Worm (Caenorhabditis elegans): ENCODE results near the gene Y9C2UA.1.

Gene Y9C2UA.1

ce11 chrII:9108443-9108842, 31.0 kb upstream of the Y9C2UA.1 start, which contains the start of gene dnj-23 (continued):
- TF ChIP-seq unc-62 (GFP tag; optimal IDR thresholded peaks at IDR 0.05) (no peak), sma-9 (GFP tag; optimal IDR thresholded peaks at IDR 0.05) (no peak), sma-9 (tag; optimal IDR thresholded peaks at IDR 0.05) (no peak), nhr-23 (tag; optimal IDR thresholded peaks at IDR 0.05) (no peak), lin-13 (GFP tag; optimal IDR thresholded peaks at IDR 0.05) (no peak), Y55F3AM.14 (GFP tag; optimal IDR thresholded peaks at IDR 0.05) (no peak), ZK546.5 (tag; optimal IDR thresholded peaks at IDR 0.05) (no peak), skn-1 (tag; optimal IDR thresholded peaks at IDR 0.05) (no peak), elt-1 (tag; optimal IDR thresholded peaks at IDR 0.05) (no peak), blmp-1 (tag; optimal IDR thresholded peaks at IDR 0.05; ENCODE audit: insufficient read depth) (no peak), nhr-12 (tag; optimal IDR thresholded peaks at IDR 0.05) (no peak), ama-1 (optimal IDR thresholded peaks at IDR 0.05) (no peak), mbf-1 (tag; optimal IDR thresholded peaks at IDR 0.05) (no peak), unc-55 (GFP tag; optimal IDR thresholded peaks at IDR 0.05) (peak; percentile 63), aly-2 (tag; optimal IDR thresholded peaks at IDR 0.05) (no peak)

DNA sequence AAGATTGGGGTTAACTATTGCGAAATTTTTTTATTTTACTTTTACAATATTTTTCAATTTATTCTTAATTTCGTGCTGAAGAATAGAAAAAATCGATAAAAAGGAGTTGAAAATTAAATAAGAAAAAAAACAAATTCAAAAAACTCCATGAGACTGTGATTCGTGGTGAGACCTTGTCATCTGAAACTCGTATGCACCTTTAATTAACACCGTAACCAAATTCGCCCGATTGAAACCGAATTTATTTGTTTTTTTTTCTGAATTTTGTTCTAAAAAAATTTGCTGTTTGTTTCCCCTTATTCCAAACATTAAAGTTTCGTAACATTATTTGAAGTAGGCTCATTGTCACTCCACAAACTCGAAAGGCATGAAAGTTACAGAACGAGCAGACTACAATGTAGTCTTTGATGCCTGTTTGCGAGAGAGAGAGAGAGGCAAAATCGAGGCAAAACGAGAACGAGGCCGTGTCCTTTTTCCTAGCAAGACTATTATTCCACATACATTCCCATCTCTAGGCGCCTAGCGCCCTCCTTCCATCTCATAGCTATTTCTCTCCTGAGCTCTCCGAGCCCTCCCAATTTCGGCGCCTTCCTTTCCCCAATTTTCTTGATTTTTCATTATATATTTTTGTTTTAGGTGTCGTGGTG, 30.4 kb upstream of the Y9C2UA.1 start, which contains the start of gene T24H10.4:
T24H10.4 (plus strand) TSS at position 630 of the 647 bp plus-strand sequence.
- TF ChIP-seq ztf-4 (tag; optimal IDR thresholded peaks at IDR 0.05) (no peak), mab-5 (tag; optimal IDR thresholded peaks at IDR 0.05) (no peak), zag-1 (tag; optimal IDR thresholded peaks at IDR 0.05) (no peak), ceh-82 (tag; optimal IDR thresholded peaks at IDR 0.05) (no peak), skn-1 (tag; optimal IDR thresholded peaks at IDR 0.05) (no peak), ZK546.5 (tag; optimal IDR thresholded peaks at IDR 0.05) (no peak), mdl-1 (tag; optimal IDR thresholded peaks at IDR 0.05) (no peak), unc-39 (tag; optimal IDR thresholded peaks at IDR 0.05) (no peak), nhr-77 (tag; optimal IDR thresholded peaks at IDR 0.05) (no peak), C34F6.9 (tag; optimal IDR thresholded peaks at IDR 0.05) (peak; percentile 37), R02D3.7 (tag; optimal IDR thresholded peaks at IDR 0.05) (no peak), dmd-4 (tag; optimal IDR thresholded peaks at IDR 0.05) (no peak), snpc-4 (tag; optimal IDR thresholded peaks at IDR 0.05) (no peak), egl-27 (tag; optimal IDR thresholded peaks at IDR 0.05) (no peak), ztf-1 (GFP tag; conservative IDR thresholded peaks at IDR 0.05) (no peak), mbf-1 (tag; optimal IDR thresholded peaks at IDR 0.05) (no peak), lin-39 (tag; optimal IDR thresholded peaks at IDR 0.05) (no peak), lsy-2 (tag; optimal IDR thresholded peaks at IDR 0.05) (peak in 1 of 2 experiments; percentile 13), elt-3 (tag; optimal IDR thresholded peaks at IDR 0.05) (no peak), nhr-129 (tag; optimal IDR thresholded peaks at IDR 0.05) (peak; percentile 60), sma-9 (GFP tag; optimal IDR thresholded peaks at IDR 0.05) (no peak), sma-9 (tag; optimal IDR thresholded peaks at IDR 0.05) (no peak), F13H6.1 (tag; optimal IDR thresholded peaks at IDR 0.05) (peak; percentile 18), alr-1 (tag; optimal IDR thresholded peaks at IDR 0.05) (no peak), lin-13 (GFP tag; optimal IDR thresholded peaks at IDR 0.05) (no peak), aly-2 (tag; optimal IDR thresholded peaks at IDR 0.05) (no peak), ztf-11 (tag; optimal IDR thresholded peaks at IDR 0.05) (no peak), lin-11 (tag; optimal IDR thresholded peaks at IDR 0.05) (no peak), nhr-11 (tag; optimal IDR thresholded peaks at IDR 0.05) (no peak), gmeb-1 (tag; optimal IDR thresholded peaks at IDR 0.05) (no peak), nhr-237 (tag; optimal IDR thresholded peaks at IDR 0.05) (no peak), Y55F3AM.14 (GFP tag; optimal IDR thresholded peaks at IDR 0.05) (no peak), nhr-21 (tag; optimal IDR thresholded peaks at IDR 0.05) (no peak), sma-3 (GFP tag; optimal IDR thresholded peaks at IDR 0.05) (no peak), nhr-10 (tag; optimal IDR thresholded peaks at IDR 0.05) (no peak)

All from whole organism, L2 larva.